Worm (Caenorhabditis elegans): ENCODE measurements around the gene stip-1.

The stip-1 gene

ce11 chrII:10389776-10390175, 40.0 kb upstream of the stip-1 start (continued):
- TF ChIP-seq fkh-10 (GFP tag; optimal IDR thresholded peaks at IDR 0.05), result no peak
- no peak for TF ChIP-seq nhr-12 (tag; optimal IDR thresholded peaks at IDR 0.05)
- TF ChIP-seq skn-1 (tag; optimal IDR thresholded peaks at IDR 0.05), result no peak

ce11 chrII:10389038-10389437, 39.2 kb upstream of the stip-1 start:
- TF ChIP-seq nhr-43 (tag; optimal IDR thresholded peaks at IDR 0.05; ENCODE audit: poor library complexity, severe bottlenecking) (peak; percentile 84), mdl-1 (tag; optimal IDR thresholded peaks at IDR 0.05) (peak; percentile 72), lsy-12 (tag; optimal IDR thresholded peaks at IDR 0.05) (peak; percentile 28), hmg-11 (tag; optimal IDR thresholded peaks at IDR 0.05) (peak; percentile 7), pha-4 (tag; optimal IDR thresholded peaks at IDR 0.05) (peak; percentile 85), elt-2 (tag; optimal IDR thresholded peaks at IDR 0.05) (peak; percentile 94), egl-27 (tag; optimal IDR thresholded peaks at IDR 0.05) (peak; percentile 16), elt-3 (tag; optimal IDR thresholded peaks at IDR 0.05) (peak in 1 of 3 experiments; percentile 58), pqm-1 (tag; optimal IDR thresholded peaks at IDR 0.05) (peak; percentile 83), nhr-25 (tag; optimal IDR thresholded peaks at IDR 0.05) (peak; percentile 86), ceh-82 (tag; optimal IDR thresholded peaks at IDR 0.05) (no peak), ama-1 (optimal IDR thresholded peaks at IDR 0.05) (peak; percentile 13), nfya-1 (tag; optimal IDR thresholded peaks at IDR 0.05; ENCODE audit: insufficient read depth) (peak; percentile 74), skn-1 (tag; optimal IDR thresholded peaks at IDR 0.05) (peak; percentile 46), snpc-4 (tag; optimal IDR thresholded peaks at IDR 0.05) (peak; percentile 15), nhr-237 (tag; optimal IDR thresholded peaks at IDR 0.05) (no peak), nhr-23 (tag; optimal IDR thresholded peaks at IDR 0.05) (peak; percentile 69), jun-1 (tag; optimal IDR thresholded peaks at IDR 0.05) (peak; percentile 74), egl-5 (tag; optimal IDR thresholded peaks at IDR 0.05) (no peak), ztf-11 (tag; optimal IDR thresholded peaks at IDR 0.05) (no peak)

- TF ChIP-seq tbx-2 (tag; optimal IDR thresholded peaks at IDR 0.05) (peak; percentile 29), elt-2 (tag; optimal IDR thresholded peaks at IDR 0.05) (peak; percentile 55), nhr-25 (tag; optimal IDR thresholded peaks at IDR 0.05) (peak; percentile 41), lin-15B (tag; optimal IDR thresholded peaks at IDR 0.05) (peak; percentile 47), lsy-12 (tag; optimal IDR thresholded peaks at IDR 0.05) (peak; percentile 74), pqm-1 (tag; optimal IDR thresholded peaks at IDR 0.05) (no peak), pha-4 (tag; optimal IDR thresholded peaks at IDR 0.05) (peak; percentile 80), ceh-28 (tag; optimal IDR thresholded peaks at IDR 0.05) (peak; percentile 20), egl-5 (tag; optimal IDR thresholded peaks at IDR 0.05) (peak; percentile 28), nhr-43 (tag; optimal IDR thresholded peaks at IDR 0.05; ENCODE audit: poor library complexity, severe bottlenecking) (peak; percentile 63), ceh-82 (tag; optimal IDR thresholded peaks at IDR 0.05) (peak; percentile 34), nfya-1 (tag; optimal IDR thresholded peaks at IDR 0.05; ENCODE audit: insufficient read depth) (peak; percentile 72), hmg-11 (tag; optimal IDR thresholded peaks at IDR 0.05) (peak; percentile 60), ztf-4 (tag; optimal IDR thresholded peaks at IDR 0.05) (no peak), fkh-10 (GFP tag; optimal IDR thresholded peaks at IDR 0.05) (no peak), lin-39 (tag; optimal IDR thresholded peaks at IDR 0.05) (peak; percentile 32), mdl-1 (tag; optimal IDR thresholded peaks at IDR 0.05) (peak; percentile 20), R02D3.7 (tag; optimal IDR thresholded peaks at IDR 0.05) (peak; percentile 99), nhr-76 (tag; optimal IDR thresholded peaks at IDR 0.05) (peak; percentile 52), nhr-77 (tag; optimal IDR thresholded peaks at IDR 0.05) (no peak), nhr-23 (tag; optimal IDR thresholded peaks at IDR 0.05) (peak; percentile 87), fkh-2 (tag; optimal IDR thresholded peaks at IDR 0.05) (no peak), mml-1 (tag; optimal IDR thresholded peaks at IDR 0.05) (peak; percentile 69), egl-27 (tag; optimal IDR thresholded peaks at IDR 0.05) (no peak), zag-1 (tag; optimal IDR thresholded peaks at IDR 0.05) (peak; percentile 57), aly-2 (tag; optimal IDR thresholded peaks at IDR 0.05) (no peak)
These were observed 38.4 kb upstream of the stip-1 start for ce11 chrII:10388041-10388706.

- TF ChIP-seq hmg-11 (tag; optimal IDR thresholded peaks at IDR 0.05), result peak; percentile 26
- TF ChIP-seq nhr-25 (tag; optimal IDR thresholded peaks at IDR 0.05), result peak; percentile 68
- peak; percentile 49 for TF ChIP-seq elt-2 (tag; optimal IDR thresholded peaks at IDR 0.05)
- TF ChIP-seq nhr-23 (tag; optimal IDR thresholded peaks at IDR 0.05), result peak; percentile 52
- no peak for TF ChIP-seq jun-1 (tag; optimal IDR thresholded peaks at IDR 0.05)
- peak; percentile 47 for TF ChIP-seq nfya-1 (tag; optimal IDR thresholded peaks at IDR 0.05; ENCODE audit: insufficient read depth)
- TF ChIP-seq pqm-1 (tag; optimal IDR thresholded peaks at IDR 0.05), result peak; percentile 61
- TF ChIP-seq elt-1 (tag; optimal IDR thresholded peaks at IDR 0.05), result peak; percentile 21
- TF ChIP-seq pha-4 (tag; optimal IDR thresholded peaks at IDR 0.05), result peak; percentile 42
- no peak for TF ChIP-seq egl-27 (tag; optimal IDR thresholded peaks at IDR 0.05)
These were observed 35.0 kb upstream of the stip-1 start, which contains the start of gene ztf-27 for ce11 chrII:10384680-10385383. Gene ztf-27, plus strand, starts transcription at chrII:10385333.

Data from whole organism, L3 larva.